Worm (Caenorhabditis elegans) whole organism, mixed stage, embryonic: Measurements from ENCODE around the gene ins-2.

Source experiments
- ces-1 ChIP-seq: fragments of 150-350 bp; optimal IDR thresholded peaks from 2 replicates; lab custom pipeline; 2014; ENCODE audit warnings: missing biosample characterization, missing genetic modification reagents, missing genetic modification characterization
- elt-1 ChIP-seq: sonication (generic microtip); optimal IDR thresholded peaks from 2 replicates; lab custom pipeline; 2017; ENCODE audit warnings: missing genetic modification characterization, mild to moderate bottlenecking, missing compliant biosample characterization, antibody characterized with exemption, moderate library complexity, borderline replicate concordance; ENCODE audit not compliant: insufficient read depth
- lsy-2 ChIP-seq: fragments of 150-350 bp; optimal IDR thresholded peaks from 2 replicates; lab custom pipeline; 2014; ENCODE audit warnings: missing biosample characterization, missing genetic modification characterization
- nhr-237 ChIP-seq: fragments of 150-350 bp; optimal IDR thresholded peaks from 2 replicates; lab custom pipeline; 2014; ENCODE audit warnings: missing biosample characterization, missing genetic modification characterization
- nhr-28 ChIP-seq: fragments of 150-350 bp; optimal IDR thresholded peaks from 2 replicates; lab custom pipeline; 2014; ENCODE audit warnings: missing biosample characterization, missing genetic modification characterization
- nhr-76 ChIP-seq: sonication (generic microtip); optimal IDR thresholded peaks from 2 replicates; lab custom pipeline; 2017; ENCODE audit warnings: missing biosample characterization, missing genetic modification characterization
- pha-4 ChIP-seq: fragments of 150-350 bp; optimal IDR thresholded peaks from 2 replicates; lab custom pipeline; 2018; ENCODE audit warnings: missing biosample characterization, missing genetic modification reagents, missing genetic modification characterization
- sem-2 ChIP-seq: fragments of 200-800 bp; sonication (Bioruptor generic); optimal IDR thresholded peaks from 2 replicates; lab custom pipeline; 2018; ENCODE audit warnings: mild to moderate bottlenecking, missing genetic modification characterization, missing compliant biosample characterization
- unc-62 ChIP-seq: fragments of 150-350 bp; optimal IDR thresholded peaks from 2 replicates; lab custom pipeline; 2014; ENCODE audit warnings: missing biosample characterization, missing genetic modification reagents, missing genetic modification characterization
- zip-8 ChIP-seq: fragments of 150-350 bp; optimal IDR thresholded peaks from 2 replicates; lab custom pipeline; 2014; ENCODE audit warnings: missing biosample characterization, missing genetic modification characterization
- ztf-11 ChIP-seq: fragments of 150-350 bp; optimal IDR thresholded peaks from 2 replicates; lab custom pipeline; 2014; ENCODE audit warnings: missing biosample characterization, missing genetic modification characterization

ce11 chrII:5956583-5956982 lies 31.7 kb upstream of the ins-2 start, which contains the start of gene casy-1:
- TF ChIP-seq zip-8: no peak
- no peak for TF ChIP-seq pha-4 (tag; lab: Kevin White, UChicago)
- TF ChIP-seq sem-2 (GFP tag; lab: Kevin White, UChicago): no peak
- no peak for TF ChIP-seq lsy-2 (tag; lab: Kevin White, UChicago)
- TF ChIP-seq nhr-76 (tag; lab: Kevin White, UChicago): no peak
- no peak for TF ChIP-seq ces-1 (GFP tag; lab: Kevin White, UChicago)
- TF ChIP-seq nhr-28 (tag; lab: Kevin White, UChicago): no peak
- TF ChIP-seq nhr-237 (tag; lab: Kevin White, UChicago): no peak
- no peak for TF ChIP-seq unc-62 (GFP tag; lab: Kevin White, UChicago)
- no peak for TF ChIP-seq ztf-11 (tag; lab: Kevin White, UChicago)
- no peak for TF ChIP-seq elt-1 (tag; lab: Kevin White, UChicago)
